Worm (Caenorhabditis elegans): ENCODE data around the gene C01B9.1.

DNA sequence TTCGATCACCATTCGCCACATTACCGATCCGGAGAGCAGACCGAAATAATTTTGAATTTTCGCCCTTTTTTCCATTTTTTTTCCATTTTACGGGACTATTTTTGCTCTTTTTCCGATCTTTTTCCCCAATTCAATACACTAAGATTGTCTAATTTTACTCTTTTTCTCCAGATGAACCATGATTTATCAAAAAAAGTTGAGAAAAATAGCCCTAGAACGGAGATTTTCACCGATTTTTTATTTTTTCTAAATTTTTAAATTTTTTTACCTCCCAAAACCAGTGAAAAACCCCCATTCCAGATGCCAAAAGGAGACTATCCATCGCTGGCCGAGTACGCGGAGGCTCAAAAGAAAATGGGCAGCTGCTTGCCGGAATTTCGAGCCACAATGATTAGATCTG is 42.0 kb upstream of the C01B9.1 start, which contains the start of gene Y54G9A.9:
- TF ChIP-seq ztf-11 (tag; optimal IDR thresholded peaks at IDR 0.05) (no peak), aly-2 (tag; optimal IDR thresholded peaks at IDR 0.05) (no peak), R02D3.7 (tag; optimal IDR thresholded peaks at IDR 0.05) (no peak), pqm-1 (tag; optimal IDR thresholded peaks at IDR 0.05) (no peak), snpc-4 (tag; optimal IDR thresholded peaks at IDR 0.05) (no peak), lin-39 (tag; optimal IDR thresholded peaks at IDR 0.05) (no peak), pha-4 (tag; optimal IDR thresholded peaks at IDR 0.05) (no peak), nhr-43 (tag; optimal IDR thresholded peaks at IDR 0.05; ENCODE audit: poor library complexity, severe bottlenecking) (no peak), mdl-1 (tag; optimal IDR thresholded peaks at IDR 0.05) (no peak), nhr-12 (tag; optimal IDR thresholded peaks at IDR 0.05) (no peak), tbx-2 (tag; optimal IDR thresholded peaks at IDR 0.05) (no peak), ama-1 (optimal IDR thresholded peaks at IDR 0.05) (no peak), egl-27 (tag; optimal IDR thresholded peaks at IDR 0.05) (no peak)
